Worm (Caenorhabditis elegans) whole organism, L1 larva: ENCODE results near the gene nhr-267.

Experiments
- C34B4.2 ChIP-seq: sonication (generic microtip); optimal IDR thresholded peaks from 2 replicates; lab custom pipeline; 2017; ENCODE audit warnings: mild to moderate bottlenecking, missing genetic modification characterization, missing compliant biosample characterization
- F16B12.6 ChIP-seq: fragments of 150-350 bp; optimal IDR thresholded peaks from 2 replicates; lab custom pipeline; 2014; ENCODE audit warnings: missing biosample characterization, missing genetic modification characterization
- alr-1 ChIP-seq: fragments of 200-800 bp; sonication (Bioruptor generic); optimal IDR thresholded peaks from 2 replicates; lab custom pipeline; 2018; ENCODE audit warnings: borderline replicate concordance, mild to moderate bottlenecking, missing genetic modification characterization, missing compliant biosample characterization
- ama-1 ChIP-seq: fragments of 150-350 bp; optimal IDR thresholded peaks from 2 replicates; lab custom pipeline; 2014
- ceh-88 ChIP-seq: fragments of 200-800 bp; sonication (Bioruptor generic); IDR thresholded peaks from 2 replicates; pipeline ENCODE4 v1.3.6; 2022; ENCODE audit warnings: missing genetic modification characterization, missing compliant biosample characterization
- nhr-11 ChIP-seq: fragments of 150-350 bp; optimal IDR thresholded peaks from 2 replicates; lab custom pipeline; 2014; ENCODE audit warnings: missing biosample characterization, missing genetic modification characterization
- nhr-237 ChIP-seq: fragments of 150-350 bp; optimal IDR thresholded peaks from 2 replicates; lab custom pipeline; 2014; ENCODE audit warnings: missing biosample characterization, missing genetic modification characterization
- nhr-76 ChIP-seq: sonication (generic microtip); optimal IDR thresholded peaks from 2 replicates; lab custom pipeline; 2017; ENCODE audit warnings: missing biosample characterization, missing genetic modification characterization
- nhr-77 ChIP-seq: fragments of 150-350 bp; optimal IDR thresholded peaks from 2 replicates; lab custom pipeline; 2014; ENCODE audit warnings: missing biosample characterization, missing genetic modification characterization
- skn-1 ChIP-seq: fragments of 150-350 bp; optimal IDR thresholded peaks from 2 replicates; lab custom pipeline; 2014; ENCODE audit warnings: missing biosample characterization, missing genetic modification characterization
- snpc-4 ChIP-seq: fragments of 150-350 bp; optimal IDR thresholded peaks from 2 replicates; lab custom pipeline; 2014; ENCODE audit warnings: missing biosample characterization, missing genetic modification characterization
- unc-130 ChIP-seq: fragments of 150-350 bp; optimal IDR thresholded peaks from 2 replicates; lab custom pipeline; 2017; ENCODE audit warnings: missing biosample characterization, missing genetic modification characterization, inconsistent platforms
- unc-86 ChIP-seq: sonication (generic microtip); optimal IDR thresholded peaks from 2 replicates; lab custom pipeline; 2016; ENCODE audit warnings: missing genetic modification characterization, missing compliant biosample characterization
- zag-1 ChIP-seq: fragments of 150-350 bp; optimal IDR thresholded peaks from 2 replicates; lab custom pipeline; 2014; ENCODE audit warnings: missing biosample characterization, missing genetic modification characterization

DNA sequence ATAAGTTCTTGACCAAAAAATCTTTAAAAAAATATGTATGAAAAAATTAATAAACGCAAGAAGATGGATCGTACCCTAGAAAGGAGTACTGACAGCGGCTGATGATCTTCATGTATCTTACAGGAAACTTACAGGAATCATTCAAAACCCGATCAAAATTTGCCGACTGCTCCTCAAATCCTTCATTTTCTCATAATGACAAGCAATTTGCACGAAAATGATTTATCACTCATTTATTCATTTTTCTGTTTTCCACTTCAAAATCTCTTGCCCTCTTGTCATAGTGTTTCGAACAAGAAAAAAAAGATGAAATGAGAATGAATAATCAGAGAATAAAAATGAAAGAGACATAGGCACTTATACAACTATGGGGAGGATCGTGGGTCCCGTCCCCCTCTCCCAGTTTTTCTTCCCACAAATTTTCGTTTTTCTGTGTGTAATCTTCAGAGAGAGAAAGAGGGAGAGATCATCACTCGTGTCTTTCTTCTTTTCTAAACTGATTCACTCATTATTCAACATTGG, 12.1 kb downstream of the nhr-267 start, which contains the start of gene nmy-3:
- TF ChIP-seq nhr-11 (tag; lab: Kevin White, UChicago) (no peak), F16B12.6 (no peak), nhr-77 (no peak), zag-1 (tag; lab: Kevin White, UChicago) (no peak), ama-1 (lab: Kevin White, UChicago) (no peak), C34B4.2 (tag; lab: Kevin White, UChicago) (no peak), alr-1 (no peak), unc-86 (tag; lab: Kevin White, UChicago) (no peak), unc-130 (tag; lab: Kevin White, UChicago) (no peak), nhr-237 (tag; lab: Kevin White, UChicago) (no peak), ceh-88 (GFP tag; lab: Robert Waterston, UW) (no peak), snpc-4 (tag; lab: Kevin White, UChicago) (no peak), nhr-76 (tag; lab: Kevin White, UChicago) (no peak), skn-1 (no peak)
